Worm (Caenorhabditis elegans) whole organism, L4 larva: ENCODE measurements around the gene M176.16.

Source experiments
- D1046.2 ChIP-seq: fragments of 200-800 bp; sonication (Bioruptor generic); IDR thresholded peaks from 2 replicates; pipeline ENCODE4 v1.3.6; 2022; ENCODE audit warnings: missing genetic modification characterization, missing compliant biosample characterization
- R02D3.7 ChIP-seq: fragments of 150-350 bp; sonication (generic microtip); optimal IDR thresholded peaks from 3 replicates; lab custom pipeline; 2014; ENCODE audit warnings: missing biosample characterization, missing genetic modification characterization
- T20F7.1 ChIP-seq: fragments of 200-800 bp; sonication (Bioruptor generic); optimal IDR thresholded peaks from 2 replicates; lab custom pipeline; 2018; ENCODE audit warnings: mild to moderate bottlenecking, missing genetic modification characterization, missing compliant biosample characterization
- T26A8.4 ChIP-seq: fragments of 200-800 bp; sonication (Bioruptor generic); IDR thresholded peaks from 2 replicates; pipeline ENCODE4 v1.3.6; 2022; ENCODE audit warnings: missing genetic modification characterization, missing compliant biosample characterization
- Y75B8A.6 ChIP-seq: fragments of 200-800 bp; sonication (Bioruptor generic); IDR thresholded peaks from 2 replicates; pipeline ENCODE4 v1.3.6; 2022; ENCODE audit warnings: missing genetic modification reagents, missing genetic modification characterization, missing compliant biosample characterization
- ZK337.2 ChIP-seq: fragments of 200-800 bp; sonication (Bioruptor generic); IDR thresholded peaks from 2 replicates; pipeline ENCODE4 v1.3.6; 2022; ENCODE audit warnings: missing genetic modification reagents, missing genetic modification characterization, missing compliant biosample characterization
- ceh-44 ChIP-seq: fragments of 200-800 bp; sonication (Bioruptor generic); IDR thresholded peaks from 2 replicates; pipeline ENCODE4 v1.3.6; 2022; ENCODE audit warnings: missing genetic modification reagents, missing genetic modification characterization, missing compliant biosample characterization
- daf-16 ChIP-seq, 3 experiments: sonication (generic microtip); optimal IDR thresholded peaks; 2 replicates each; lab custom pipeline; 2016 to 2017; ENCODE audit warnings: missing genetic modification characterization in 3 of 3, missing genetic modification reagents in 3 of 3, mild to moderate bottlenecking in 2 of 3, missing compliant biosample characterization in 2 of 3, missing biosample characterization in 1 of 3, moderate library complexity in 1 of 3
- daf-8 ChIP-seq: fragments of 200-800 bp; sonication (Bioruptor generic); IDR thresholded peaks from 2 replicates; pipeline ENCODE4 v1.3.6; 2022; ENCODE audit warnings: missing genetic modification characterization, missing compliant biosample characterization
- gei-8 ChIP-seq: fragments of 200-800 bp; sonication (Bioruptor generic); optimal IDR thresholded peaks from 2 replicates; lab custom pipeline; 2018; ENCODE audit warnings: mild to moderate bottlenecking, missing genetic modification characterization, missing compliant biosample characterization
- hif-1 ChIP-seq, 2 experiments: sonication (generic microtip); optimal IDR thresholded peaks; 2 replicates each; lab custom pipeline; 2016 to 2017; ENCODE audit warnings: missing compliant biosample characterization in 2 of 2, missing genetic modification characterization in 2 of 2, missing genetic modification reagents in 2 of 2, missing genotype in 2 of 2, mild to moderate bottlenecking in 1 of 2
- hmg-1.1 ChIP-seq: fragments of 200-800 bp; sonication (Bioruptor generic); IDR thresholded peaks from 2 replicates; pipeline ENCODE4 v1.3.6; 2022; ENCODE audit warnings: missing genetic modification reagents, missing genetic modification characterization, missing compliant biosample characterization
- jun-1 ChIP-seq: fragments of 150-350 bp; optimal IDR thresholded peaks from 2 replicates; lab custom pipeline; 2014; ENCODE audit warnings: missing biosample characterization, missing genetic modification reagents, missing genetic modification characterization
- lin-15B ChIP-seq: fragments of 150-350 bp; sonication (generic microtip); optimal IDR thresholded peaks from 3 replicates; lab custom pipeline; 2014; ENCODE audit warnings: missing biosample characterization, missing genetic modification characterization
- lin-29 ChIP-seq: fragments of 200-800 bp; sonication (Bioruptor generic); IDR thresholded peaks from 2 replicates; pipeline ENCODE4 v1.3.6; 2022; ENCODE audit warnings: missing genetic modification reagents, missing genetic modification characterization, missing compliant biosample characterization
- lin-38 ChIP-seq: fragments of 200-800 bp; sonication (Bioruptor generic); IDR thresholded peaks from 2 replicates; pipeline ENCODE4 v1.3.6; 2022; ENCODE audit warnings: missing genetic modification reagents, missing genetic modification characterization, missing compliant biosample characterization
- lir-3 ChIP-seq: sonication (generic microtip); optimal IDR thresholded peaks from 2 replicates; lab custom pipeline; 2016; ENCODE audit warnings: mild to moderate bottlenecking, missing genetic modification characterization, missing compliant biosample characterization
- madf-9 ChIP-seq: fragments of 200-800 bp; sonication (Bioruptor generic); conservative IDR thresholded peaks from 2 replicates; pipeline ENCODE4 v1.3.6; 2022; ENCODE audit warnings: missing genetic modification reagents, missing genetic modification characterization, missing compliant biosample characterization
- nhr-10 ChIP-seq: fragments of 150-350 bp; optimal IDR thresholded peaks from 2 replicates; lab custom pipeline; 2014; ENCODE audit warnings: missing biosample characterization, missing genetic modification characterization
- nhr-11 ChIP-seq: fragments of 150-350 bp; optimal IDR thresholded peaks from 2 replicates; lab custom pipeline; 2014; ENCODE audit warnings: missing biosample characterization, missing genetic modification characterization
- nhr-28 ChIP-seq: fragments of 150-350 bp; optimal IDR thresholded peaks from 2 replicates; lab custom pipeline; 2014; ENCODE audit warnings: missing biosample characterization, missing genetic modification characterization
- nhr-6 ChIP-seq: fragments of 150-350 bp; optimal IDR thresholded peaks from 2 replicates; lab custom pipeline; 2014; ENCODE audit warnings: missing biosample characterization, missing genetic modification characterization
- nhr-77 ChIP-seq: fragments of 150-350 bp; optimal IDR thresholded peaks from 2 replicates; lab custom pipeline; 2014; ENCODE audit warnings: missing biosample characterization, missing genetic modification characterization
- pha-4 ChIP-seq, 2 experiments: fragments of 150-350 bp in 1 of 2; fragments of 200-800 bp in 1 of 2; sonication (Bioruptor generic) in 1 of 2; IDR thresholded peaks in 1 of 2; optimal IDR thresholded peaks in 1 of 2; 2 replicates each; pipeline versions ENCODE4 v1.3.6 to Lab custom; 2014 to 2022; ENCODE audit warnings: missing genetic modification characterization in 2 of 2, missing genetic modification reagents in 2 of 2, missing biosample characterization in 1 of 2, missing compliant biosample characterization in 1 of 2
- pqm-1 ChIP-seq: sonication (generic microtip); optimal IDR thresholded peaks from 2 replicates; lab custom pipeline; 2017; ENCODE audit warnings: missing biosample characterization, missing genetic modification characterization
- saeg-2 ChIP-seq: fragments of 200-800 bp; sonication (Bioruptor generic); IDR thresholded peaks from 2 replicates; pipeline ENCODE4 v1.3.6; 2022; ENCODE audit warnings: missing genetic modification reagents, missing genetic modification characterization, missing compliant biosample characterization
- unc-130 ChIP-seq: sonication (generic microtip); optimal IDR thresholded peaks from 2 replicates; lab custom pipeline; 2016; ENCODE audit warnings: missing genetic modification reagents, missing genetic modification characterization, missing compliant biosample characterization
- zip-2 ChIP-seq: fragments of 150-350 bp; optimal IDR thresholded peaks from 2 replicates; lab custom pipeline; 2014; ENCODE audit warnings: missing biosample characterization, missing genetic modification characterization
- ztf-11 ChIP-seq: fragments of 150-350 bp; optimal IDR thresholded peaks from 2 replicates; lab custom pipeline; 2014; ENCODE audit warnings: missing biosample characterization, missing genetic modification characterization

Gene M176.16

ce11 chrII:9374807-9375206 lies 43.5 kb upstream of the M176.16 start, which contains the start of gene C06C3.12:
TSS of gene C06C3.12 (plus strand) at chrII:9375107.
- TF ChIP-seq daf-16 (GFP tag; optimal IDR thresholded peaks at IDR 0.05; lab: Kevin White, UChicago) (no peak), daf-16 (tag; optimal IDR thresholded peaks at IDR 0.05; lab: Kevin White, UChicago) (peak; percentile 43), pqm-1 (no peak), Y75B8A.6 (GFP tag; lab: Robert Waterston, UW) (no peak)

- no peak for TF ChIP-seq pha-4 (GFP tag; IDR thresholded peaks at IDR 0.05; lab: Robert Waterston, UW)
- no peak for TF ChIP-seq pha-4 (tag; optimal IDR thresholded peaks at IDR 0.05; lab: Kevin White, UChicago)
- no peak for TF ChIP-seq gei-8 (GFP tag; lab: Kevin White, UChicago)
- no peak for TF ChIP-seq nhr-77 (tag; lab: Kevin White, UChicago)
- no peak for TF ChIP-seq hmg-1.1 (GFP tag; lab: Robert Waterston, UW)
- no peak for TF ChIP-seq T20F7.1 (GFP tag; lab: Kevin White, UChicago)
- TF ChIP-seq madf-9 (GFP tag; lab: Robert Waterston, UW): no peak
- TF ChIP-seq pqm-1: no peak
- no peak for TF ChIP-seq saeg-2 (GFP tag; lab: Robert Waterston, UW)
- TF ChIP-seq unc-130 (GFP tag; lab: Kevin White, UChicago): no peak
Measured at ce11 chrII:9377158-9377557, 41.2 kb upstream of the M176.16 start, which contains the start of gene C06C3.10. TSS of gene C06C3.10 (minus strand) at chrII:9377258.

ce11 chrII:9378174-9378573 lies 40.1 kb upstream of the M176.16 start:
- no peak for TF ChIP-seq daf-16 (GFP tag; optimal IDR thresholded peaks at IDR 0.05; lab: Kevin White, UChicago)
- peak; percentile 72 for TF ChIP-seq daf-16 (tag; optimal IDR thresholded peaks at IDR 0.05; lab: Kevin White, UChicago)
- peak; percentile 26 for TF ChIP-seq pqm-1
- no peak for TF ChIP-seq nhr-6 (tag; lab: Kevin White, UChicago)

ce11 chrII:9379796-9380195 lies 38.5 kb upstream of the M176.16 start, which contains the start of gene srh-48:
TSS of gene srh-48 (plus strand) at chrII:9380096.
- TF ChIP-seq hif-1 (tag; optimal IDR thresholded peaks at IDR 0.05; lab: Kevin White, UChicago): no peak

ce11 chrII:9385241-9385640 lies 33.1 kb upstream of the M176.16 start, which contains the start of gene C06C3.7:
TSS of gene C06C3.7 (plus strand) at chrII:9385541.
- no peak for TF ChIP-seq nhr-10 (tag; lab: Kevin White, UChicago)

- TF ChIP-seq T26A8.4 (no peak), zip-2 (tag; lab: Kevin White, UChicago) (no peak), nhr-10 (tag; lab: Kevin White, UChicago) (no peak), lir-3 (tag; lab: Kevin White, UChicago) (no peak), lin-29 (no peak), D1046.2 (GFP tag; lab: Robert Waterston, UW) (no peak), ztf-11 (no peak), R02D3.7 (no peak), nhr-11 (tag; lab: Kevin White, UChicago) (no peak), nhr-28 (tag; lab: Kevin White, UChicago) (no peak), ceh-44 (GFP tag; lab: Robert Waterston, UW) (no peak), lin-38 (GFP tag; lab: Robert Waterston, UW) (no peak), daf-8 (GFP tag; lab: Robert Waterston, UW) (no peak), jun-1 (tag; lab: Kevin White, UChicago) (no peak), lin-15B (tag; lab: Kevin White, UChicago) (no peak), ZK337.2 (GFP tag; lab: Robert Waterston, UW) (no peak)
Measured at ce11 chrII:9392724-9393123, 25.6 kb upstream of the M176.16 start, which contains the start of gene lido-17. TSS of gene lido-17 (minus strand) at chrII:9392824.
